Worm (Caenorhabditis elegans) whole organism, mixed stage, embryonic: ENCODE measurements around the gene crn-5.
A peak's percentile ranks its signal among the peaks of the same experiment; 100 is the strongest.

Experiments
- M03D4.4 ChIP-seq: sonication (generic microtip); optimal IDR thresholded peaks from 2 replicates; lab custom pipeline; 2017; ENCODE audit warnings: mild to moderate bottlenecking, missing genetic modification characterization, missing compliant biosample characterization
- bed-3 ChIP-seq: fragments of 200-800 bp; sonication (Bioruptor generic); optimal IDR thresholded peaks from 3 replicates; lab custom pipeline; 2018; ENCODE audit warnings: mild to moderate bottlenecking, missing genetic modification characterization, moderate library complexity, missing compliant biosample characterization
- ceh-39 ChIP-seq: fragments of 150-350 bp; optimal IDR thresholded peaks from 2 replicates; lab custom pipeline; 2014; ENCODE audit warnings: missing biosample characterization, missing genetic modification characterization
- ceh-43 ChIP-seq: fragments of 200-800 bp; sonication (Bioruptor generic); optimal IDR thresholded peaks from 2 replicates; lab custom pipeline; 2018; ENCODE audit warnings: mild to moderate bottlenecking, missing genetic modification characterization, moderate library complexity, missing compliant biosample characterization
- cnd-1 ChIP-seq: fragments of 200-800 bp; sonication (Bioruptor generic); optimal IDR thresholded peaks from 2 replicates; lab custom pipeline; 2018; ENCODE audit warnings: mild to moderate bottlenecking, missing genetic modification characterization, missing compliant biosample characterization
- drap-1 ChIP-seq: fragments of 200-800 bp; sonication (Bioruptor generic); optimal IDR thresholded peaks from 3 replicates; lab custom pipeline; 2018; ENCODE audit warnings: mild to moderate bottlenecking, missing genetic modification characterization, missing compliant biosample characterization
- elt-1 ChIP-seq: sonication (generic microtip); optimal IDR thresholded peaks from 2 replicates; lab custom pipeline; 2017; ENCODE audit warnings: missing genetic modification characterization, mild to moderate bottlenecking, missing compliant biosample characterization, antibody characterized with exemption, moderate library complexity, borderline replicate concordance; ENCODE audit not compliant: insufficient read depth
- elt-3 ChIP-seq: fragments of 150-350 bp; optimal IDR thresholded peaks from 2 replicates; lab custom pipeline; 2014; ENCODE audit warnings: missing biosample characterization, missing genetic modification characterization
- flh-1 ChIP-seq: fragments of 200-800 bp; sonication (Bioruptor generic); optimal IDR thresholded peaks from 2 replicates; lab custom pipeline; 2018; ENCODE audit warnings: mild to moderate bottlenecking, missing genetic modification characterization, moderate library complexity, missing compliant biosample characterization
- ham-2 ChIP-seq: fragments of 200-800 bp; sonication (Bioruptor generic); optimal IDR thresholded peaks from 2 replicates; lab custom pipeline; 2018; ENCODE audit warnings: mild to moderate bottlenecking, missing genetic modification characterization, missing compliant biosample characterization
- hlh-1 ChIP-seq: fragments of 150-350 bp; optimal IDR thresholded peaks from 2 replicates; lab custom pipeline; 2014; ENCODE audit warnings: missing biosample characterization, missing genetic modification reagents, missing genetic modification characterization
- lin-13 ChIP-seq: fragments of 150-350 bp; optimal IDR thresholded peaks from 2 replicates; lab custom pipeline; 2014; ENCODE audit warnings: missing biosample characterization, missing genetic modification characterization
- lsy-2 ChIP-seq: fragments of 150-350 bp; optimal IDR thresholded peaks from 2 replicates; lab custom pipeline; 2014; ENCODE audit warnings: missing biosample characterization, missing genetic modification characterization
- mab-5 ChIP-seq: fragments of 150-350 bp; optimal IDR thresholded peaks from 2 replicates; lab custom pipeline; 2014; ENCODE audit warnings: missing biosample characterization, missing genetic modification characterization
- mep-1 ChIP-seq: fragments of 150-350 bp; optimal IDR thresholded peaks from 2 replicates; lab custom pipeline; 2017; ENCODE audit warnings: missing biosample characterization, missing genetic modification reagents, missing genetic modification characterization, inconsistent platforms
- mls-2 ChIP-seq: sonication (generic microtip); optimal IDR thresholded peaks from 2 replicates; lab custom pipeline; 2016; ENCODE audit warnings: mild to moderate bottlenecking, missing genetic modification characterization, moderate library complexity, missing compliant biosample characterization
- nhr-2 ChIP-seq: fragments of 150-350 bp; optimal IDR thresholded peaks from 2 replicates; lab custom pipeline; 2014; ENCODE audit warnings: missing biosample characterization, missing genetic modification characterization
- nhr-237 ChIP-seq: fragments of 150-350 bp; optimal IDR thresholded peaks from 2 replicates; lab custom pipeline; 2014; ENCODE audit warnings: missing biosample characterization, missing genetic modification characterization
- nhr-28 ChIP-seq: fragments of 150-350 bp; optimal IDR thresholded peaks from 2 replicates; lab custom pipeline; 2014; ENCODE audit warnings: missing biosample characterization, missing genetic modification characterization
- nhr-76 ChIP-seq: sonication (generic microtip); optimal IDR thresholded peaks from 2 replicates; lab custom pipeline; 2017; ENCODE audit warnings: missing biosample characterization, missing genetic modification characterization
- pha-4 ChIP-seq: fragments of 150-350 bp; optimal IDR thresholded peaks from 2 replicates; lab custom pipeline; 2018; ENCODE audit warnings: missing biosample characterization, missing genetic modification reagents, missing genetic modification characterization
- sem-2 ChIP-seq: fragments of 200-800 bp; sonication (Bioruptor generic); optimal IDR thresholded peaks from 2 replicates; lab custom pipeline; 2018; ENCODE audit warnings: mild to moderate bottlenecking, missing genetic modification characterization, missing compliant biosample characterization
- sptf-1 ChIP-seq: sonication (generic microtip); optimal IDR thresholded peaks from 2 replicates; lab custom pipeline; 2017; ENCODE audit warnings: mild to moderate bottlenecking, missing genetic modification characterization, moderate library complexity, missing compliant biosample characterization
- tbx-8 ChIP-seq: fragments of 200-800 bp; sonication (Bioruptor generic); optimal IDR thresholded peaks from 2 replicates; lab custom pipeline; 2018; ENCODE audit warnings: mild to moderate bottlenecking, missing genetic modification characterization, moderate library complexity, missing compliant biosample characterization
- unc-120 ChIP-seq: sonication (generic microtip); optimal IDR thresholded peaks from 2 replicates; lab custom pipeline; 2017; ENCODE audit warnings: missing genetic modification characterization, missing compliant biosample characterization; ENCODE audit not compliant: poor library complexity, severe bottlenecking
- unc-39 ChIP-seq: fragments of 150-350 bp; optimal IDR thresholded peaks from 2 replicates; lab custom pipeline; 2014; ENCODE audit warnings: missing biosample characterization, missing genetic modification characterization
- unc-62 ChIP-seq: fragments of 150-350 bp; optimal IDR thresholded peaks from 2 replicates; lab custom pipeline; 2014; ENCODE audit warnings: missing biosample characterization, missing genetic modification reagents, missing genetic modification characterization
- ztf-11 ChIP-seq: fragments of 150-350 bp; optimal IDR thresholded peaks from 2 replicates; lab custom pipeline; 2014; ENCODE audit warnings: missing biosample characterization, missing genetic modification characterization

The crn-5 gene

DNA sequence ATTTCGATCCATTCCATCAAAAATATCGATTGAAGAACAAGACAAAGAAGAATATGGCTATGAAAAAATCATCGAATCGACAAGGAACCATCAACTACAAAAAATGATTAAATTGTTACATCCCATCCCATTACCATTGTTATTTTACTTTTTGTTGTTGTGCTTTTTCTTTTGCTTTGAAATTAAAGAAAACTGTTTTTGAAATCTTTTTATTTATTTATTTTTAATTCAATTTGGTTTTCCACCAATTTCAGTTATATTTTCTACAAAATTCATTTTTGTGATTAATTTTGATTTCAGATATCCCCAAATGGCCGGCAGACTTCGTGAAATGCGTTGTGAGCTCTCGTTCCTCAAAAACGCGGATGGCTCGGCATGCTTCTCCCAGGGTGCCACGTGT lies at the start of gene crn-5:
Gene crn-5 (plus strand): TSS at position 301 of the 400 bp plus-strand sequence.
- TF ChIP-seq nhr-237 (tag; lab: Kevin White, UChicago) (no peak), bed-3 (GFP tag; lab: Kevin White, UChicago) (no peak), lsy-2 (tag; lab: Kevin White, UChicago) (no peak), flh-1 (GFP tag; lab: Kevin White, UChicago) (no peak), sptf-1 (tag; lab: Kevin White, UChicago) (no peak), elt-1 (no peak), nhr-2 (no peak), cnd-1 (tag; lab: Kevin White, UChicago) (no peak), nhr-76 (tag; lab: Kevin White, UChicago) (no peak), lin-13 (tag; lab: Kevin White, UChicago) (no peak), elt-3 (no peak), tbx-8 (GFP tag; lab: Kevin White, UChicago) (no peak), sem-2 (no peak)

- TF ChIP-seq unc-120 (tag; lab: Kevin White, UChicago) (no peak), ceh-39 (tag; lab: Kevin White, UChicago) (no peak)
Measured at ce11 chrII:10543457-10544137, 49.0 kb upstream of the crn-5 start.

DNA sequence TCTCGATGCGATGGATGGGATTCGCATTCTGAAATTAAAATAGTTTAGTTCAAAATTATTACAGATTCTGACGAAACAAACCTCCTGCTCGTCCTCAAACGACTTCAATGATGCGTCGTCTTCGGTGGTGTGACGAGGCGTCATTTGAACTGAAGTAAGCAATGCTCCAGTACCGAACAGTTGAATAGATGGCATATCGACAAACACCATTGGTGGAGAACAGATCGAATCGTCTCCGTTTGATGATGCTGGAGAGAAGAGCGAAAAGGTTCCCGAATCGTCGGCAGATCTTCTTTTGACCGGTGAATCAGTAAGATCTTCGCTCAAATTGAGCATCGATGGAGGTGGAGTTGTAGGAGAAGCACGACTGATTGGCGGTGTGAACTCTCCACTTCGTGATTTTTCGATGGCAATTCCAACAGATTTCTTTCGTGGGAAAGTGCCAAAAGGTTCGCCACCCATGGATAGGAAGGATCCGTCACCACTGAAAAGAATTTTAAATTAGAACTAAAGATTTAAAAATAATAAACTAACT lies 48.1 kb upstream of the crn-5 start:
- TF ChIP-seq pha-4 (no peak), ceh-43 (GFP tag; lab: Kevin White, UChicago) (no peak)
- TF ChIP-seq, all 35 proteins: peak for 0

- TF ChIP-seq M03D4.4, result no peak
- no peak for TF ChIP-seq drap-1 (GFP tag; lab: Kevin White, UChicago)
- no peak for TF ChIP-seq nhr-237 (tag; lab: Kevin White, UChicago)
- TF ChIP-seq sem-2, result peak; percentile 17
- TF ChIP-seq mls-2, result no peak
- TF ChIP-seq ham-2 (GFP tag; lab: Kevin White, UChicago), result no peak
- no peak for TF ChIP-seq mab-5 (tag; lab: Kevin White, UChicago)
- TF ChIP-seq cnd-1 (tag; lab: Kevin White, UChicago), result no peak
- TF ChIP-seq tbx-8 (GFP tag; lab: Kevin White, UChicago), result peak; percentile 10
- no peak for TF ChIP-seq unc-39
- TF ChIP-seq hlh-1, result no peak
- no peak for TF ChIP-seq unc-62 (GFP tag; lab: Kevin White, UChicago)
Measured at ce11 chrII:10545213-10545612, 47.3 kb upstream of the crn-5 start.

ce11 chrII:10545924-10546783 lies 46.4 kb upstream of the crn-5 start:
- TF ChIP-seq sem-2 (no peak), hlh-1 (no peak), nhr-2 (no peak), nhr-28 (tag; lab: Kevin White, UChicago) (no peak)
- TF ChIP-seq, all 35 proteins: peak for 0

DNA sequence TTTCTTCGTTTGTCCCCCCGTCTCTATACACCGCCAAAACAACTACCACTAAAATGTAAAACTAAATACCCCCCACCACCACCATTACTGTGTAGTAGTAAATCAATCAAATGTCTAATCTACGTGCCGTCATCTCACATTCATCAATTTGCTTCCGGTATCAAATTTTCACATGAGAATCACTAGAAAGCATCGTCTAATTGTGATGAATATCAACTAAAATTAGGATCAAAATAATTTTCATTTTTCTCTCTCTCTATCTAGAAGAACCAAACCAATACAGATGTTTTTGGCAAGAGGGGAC lies 45.8 kb upstream of the crn-5 start:
- TF ChIP-seq unc-62 (GFP tag; lab: Kevin White, UChicago) (peak; percentile 76), elt-1 (no peak), ztf-11 (tag; lab: Kevin White, UChicago) (no peak), bed-3 (GFP tag; lab: Kevin White, UChicago) (no peak), mep-1 (tag; lab: Kevin White, UChicago) (no peak)
